Fruit fly (Drosophila melanogaster) whole organism, adult: ENCODE results near the gene Dhc62B.

ENCODE experiments used
- CG11617 ChIP-seq: fragments of 200-800 bp; sonication (Bioruptor generic); optimal IDR thresholded peaks from 2 replicates; lab custom pipeline; 2017; ENCODE audit warnings: mild to moderate bottlenecking, missing biosample characterization, missing genetic modification reagents, missing genetic modification characterization
- CG14711 ChIP-seq: fragments of 200-800 bp; sonication (Bioruptor generic); optimal IDR thresholded peaks from 2 replicates; lab custom pipeline; 2018; ENCODE audit warnings: missing biosample characterization, mild to moderate bottlenecking, missing genetic modification characterization, moderate library complexity
- CG5204 ChIP-seq: fragments of 200-800 bp; sonication (Bioruptor generic); optimal IDR thresholded peaks from 2 replicates; lab custom pipeline; 2016; ENCODE audit warnings: missing biosample characterization, missing genetic modification characterization
- Hr96 ChIP-seq: fragments of 200-800 bp; sonication (Bioruptor generic); optimal IDR thresholded peaks from 2 replicates; lab custom pipeline; 2016; ENCODE audit warnings: missing biosample characterization, missing genetic modification characterization
- pad ChIP-seq: fragments of 200-800 bp; sonication (Bioruptor generic); optimal IDR thresholded peaks from 3 replicates; lab custom pipeline; 2017; ENCODE audit warnings: missing biosample characterization, missing genetic modification characterization, mild to moderate bottlenecking, moderate library complexity, missing genetic modification reagents
- tj ChIP-seq: fragments of 200-800 bp; sonication (Bioruptor generic); optimal IDR thresholded peaks from 3 replicates; lab custom pipeline; 2017; ENCODE audit warnings: missing biosample characterization, mild to moderate bottlenecking, missing genetic modification characterization, moderate library complexity

DNA sequence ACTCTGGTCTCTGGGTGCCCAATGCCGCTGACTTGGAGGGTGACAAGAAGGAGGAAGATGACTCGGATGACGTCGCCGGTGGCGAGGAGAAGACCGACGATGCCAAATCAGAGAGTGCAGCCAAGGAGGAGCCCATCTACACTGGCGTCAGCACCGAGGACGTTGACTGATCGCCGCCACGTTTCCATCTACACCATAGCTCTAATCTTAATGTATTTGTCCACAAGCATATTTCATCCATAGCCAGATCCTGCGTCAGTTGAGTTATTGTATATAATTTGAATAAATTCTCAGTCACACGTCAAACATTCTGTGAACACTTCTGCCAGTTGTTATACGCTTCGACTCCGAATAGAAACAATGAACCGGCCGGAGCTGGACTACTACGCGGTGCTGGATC is 25.4 kb upstream of the Dhc62B start, which contains the start of gene CG12020:
- no peak for TF ChIP-seq CG5204 (GFP tag; lab: Kevin White, UChicago)
- TF ChIP-seq CG14711 (tag; lab: Kevin White, UChicago), result no peak
- no peak for TF ChIP-seq tj (GFP tag; lab: Kevin White, UChicago)
- TF ChIP-seq pad (GFP tag; lab: Kevin White, UChicago), result no peak
- no peak for TF ChIP-seq CG11617 (GFP tag; lab: Kevin White, UChicago)
- no peak for TF ChIP-seq Hr96
